Worm (Caenorhabditis elegans) whole organism, L4/young adult: ENCODE results near the gene Y110A2AL.3.

Experiments used
- W03F9.2 ChIP-seq: fragments of 150-350 bp; optimal IDR thresholded peaks from 2 replicates; lab custom pipeline; 2014; ENCODE audit warnings: missing biosample characterization, missing genetic modification characterization
- him-1 ChIP-seq: sonication (generic microtip); optimal IDR thresholded peaks from 2 replicates; lab custom pipeline; 2016; ENCODE audit warnings: missing genotype, missing genetic modification reagents, missing genetic modification characterization, missing compliant biosample characterization

ce11 chrII:2852493-2852892 lies 14.4 kb upstream of the Y110A2AL.3 start, which contains the start of gene ptc-3:
- TF ChIP-seq him-1 (tag; lab: Kevin White, UChicago), result no peak
- no peak for TF ChIP-seq W03F9.2 (tag; lab: Kevin White, UChicago)
